Fruit fly (Drosophila melanogaster) whole organism, embryonic: ENCODE data around the gene CG3448.
A peak's percentile ranks its signal among the peaks of the same experiment; 100 is the strongest.

Source experiments
- Abd-B ChIP-seq: fragments of 200-800 bp; sonication (Bioruptor generic); optimal IDR thresholded peaks from 2 replicates; lab custom pipeline; 2018; ENCODE audit warnings: missing biosample characterization, mild to moderate bottlenecking, missing genetic modification characterization, moderate library complexity
- CG10543 ChIP-seq: fragments of 200-800 bp; sonication (Bioruptor generic); optimal IDR thresholded peaks from 3 replicates; lab custom pipeline; 2017; ENCODE audit warnings: missing biosample characterization, mild to moderate bottlenecking, missing genetic modification characterization, moderate library complexity
- CG15269 ChIP-seq: fragments of 200-800 bp; sonication (Bioruptor generic); optimal IDR thresholded peaks from 2 replicates; lab custom pipeline; 2018; ENCODE audit warnings: missing biosample characterization, mild to moderate bottlenecking, missing genetic modification characterization, moderate library complexity
- CG15514 ChIP-seq: fragments of 200-800 bp; sonication (Bioruptor generic); optimal IDR thresholded peaks from 3 replicates; lab custom pipeline; 2017; ENCODE audit warnings: missing biosample characterization, missing genetic modification characterization, mild to moderate bottlenecking, moderate library complexity, missing genetic modification reagents
- CG16815 ChIP-seq: fragments of 200-800 bp; sonication (Bioruptor generic); optimal IDR thresholded peaks from 3 replicates; lab custom pipeline; 2017; ENCODE audit warnings: missing biosample characterization, mild to moderate bottlenecking, missing genetic modification characterization
- CG17328 ChIP-seq: fragments of 200-800 bp; sonication (Bioruptor generic); IDR thresholded peaks from 2 replicates; pipeline ENCODE4 v1.3.6; 2022; ENCODE audit warnings: missing biosample characterization, missing genetic modification characterization
- CG17359 ChIP-seq: fragments of 200-800 bp; sonication (Bioruptor generic); optimal IDR thresholded peaks from 3 replicates; lab custom pipeline; 2018; ENCODE audit warnings: missing biosample characterization, mild to moderate bottlenecking, missing genetic modification characterization, moderate library complexity
- CG18011 ChIP-seq: fragments of 200-800 bp; sonication (Bioruptor generic); optimal IDR thresholded peaks from 2 replicates; lab custom pipeline; 2017; ENCODE audit warnings: missing biosample characterization, missing genetic modification characterization, mild to moderate bottlenecking, moderate library complexity, missing genotype
- CG18764 ChIP-seq: fragments of 200-800 bp; sonication (Bioruptor generic); optimal IDR thresholded peaks from 3 replicates; lab custom pipeline; 2016; ENCODE audit warnings: missing biosample characterization, missing genetic modification characterization
- CG2120 ChIP-seq: fragments of 200-800 bp; sonication (Bioruptor generic); optimal IDR thresholded peaks from 3 replicates; lab custom pipeline; 2016; ENCODE audit warnings: missing biosample characterization, missing genetic modification characterization
- CG2129 ChIP-seq: fragments of 200-800 bp; sonication (Bioruptor generic); IDR thresholded peaks from 2 replicates; pipeline ENCODE4 v1.3.6; 2022; ENCODE audit warnings: missing biosample characterization, missing genetic modification characterization; ENCODE audit not compliant: partially characterized antibody
- CG2678 ChIP-seq: fragments of 200-800 bp; sonication (Bioruptor generic); optimal IDR thresholded peaks from 3 replicates; lab custom pipeline; 2019; ENCODE audit warnings: missing biosample characterization, mild to moderate bottlenecking, missing genetic modification characterization, moderate library complexity
- CG2889 ChIP-seq: fragments of 200-800 bp; sonication (Bioruptor generic); IDR thresholded peaks from 3 replicates; pipeline ENCODE4 v1.3.6; 2022; ENCODE audit warnings: missing biosample characterization, missing genetic modification characterization
- CG3065 ChIP-seq: fragments of 200-800 bp; sonication (Bioruptor generic); optimal IDR thresholded peaks from 2 replicates; lab custom pipeline; 2016; ENCODE audit warnings: missing biosample characterization, missing genetic modification characterization
- CG31224 ChIP-seq: fragments of 200-800 bp; sonication (Bioruptor generic); IDR thresholded peaks from 2 replicates; pipeline ENCODE4 v1.3.6; 2022; ENCODE audit warnings: missing biosample characterization, missing genetic modification characterization
- CG32767 ChIP-seq: fragments of 200-800 bp; sonication (Bioruptor generic); IDR thresholded peaks from 2 replicates; pipeline ENCODE4 v1.3.6; 2022; ENCODE audit warnings: missing biosample characterization, missing genetic modification characterization
- CG3726 ChIP-seq: fragments of 200-800 bp; sonication (Bioruptor generic); IDR thresholded peaks from 3 replicates; pipeline ENCODE4, ENCODE4 v1.3.6; 2022; ENCODE audit warnings: missing biosample characterization, missing genetic modification characterization
- CG3838 ChIP-seq: fragments of 200-800 bp; sonication (Bioruptor generic); optimal IDR thresholded peaks from 3 replicates; lab custom pipeline; 2016; ENCODE audit warnings: missing biosample characterization, missing genetic modification characterization
- CG6175 ChIP-seq: fragments of 200-800 bp; sonication (Bioruptor generic); IDR thresholded peaks from 3 replicates; pipeline ENCODE4 v1.3.6; 2022; ENCODE audit warnings: missing biosample characterization, missing genetic modification characterization
- CG6813 ChIP-seq: fragments of 200-800 bp; sonication (Bioruptor generic); optimal IDR thresholded peaks from 2 replicates; lab custom pipeline; 2017; ENCODE audit warnings: missing biosample characterization, missing genetic modification characterization, mild to moderate bottlenecking, moderate library complexity, missing genetic modification reagents
- CG8281 ChIP-seq: fragments of 200-800 bp; sonication (Bioruptor generic); optimal IDR thresholded peaks from 2 replicates; lab custom pipeline; 2018; ENCODE audit warnings: missing biosample characterization, mild to moderate bottlenecking, missing genetic modification characterization, moderate library complexity
- CG8478 ChIP-seq: fragments of >200 bp; optimal IDR thresholded peaks from 2 replicates; lab custom pipeline; 2018
- CG9817 ChIP-seq: fragments of 200-800 bp; sonication (Bioruptor generic); optimal IDR thresholded peaks from 2 replicates; lab custom pipeline; 2018; ENCODE audit warnings: missing biosample characterization, mild to moderate bottlenecking, missing genetic modification characterization, moderate library complexity
- E2f2 ChIP-seq: fragments of 200-800 bp; sonication (Bioruptor generic); IDR thresholded peaks from 2 replicates; pipeline ENCODE4 v1.3.6; 2022; ENCODE audit warnings: missing biosample characterization, missing genetic modification characterization
- Mrtf ChIP-seq: fragments of 200-800 bp; sonication (Bioruptor generic); IDR thresholded peaks from 3 replicates; pipeline ENCODE4 v1.3.6; 2022; ENCODE audit warnings: missing biosample characterization, missing genetic modification characterization
- Pdp1 ChIP-seq, 2 experiments: fragments of 200-800 bp; sonication (Bioruptor generic); optimal IDR thresholded peaks; 3 replicates each; lab custom pipeline; 2016; ENCODE audit warnings: missing biosample characterization in 2 of 2, missing genetic modification characterization in 2 of 2, mild to moderate bottlenecking in 1 of 2, moderate library complexity in 1 of 2
- Side ChIP-seq: fragments of 200-800 bp; sonication (Bioruptor generic); optimal IDR thresholded peaks from 2 replicates; lab custom pipeline; 2016; ENCODE audit warnings: missing biosample characterization, missing genetic modification characterization
- Sox100B ChIP-seq: fragments of 200-800 bp; sonication (Bioruptor generic); optimal IDR thresholded peaks from 3 replicates; lab custom pipeline; 2018; ENCODE audit warnings: missing biosample characterization, mild to moderate bottlenecking, missing genetic modification characterization
- abd-A ChIP-seq: fragments of 200-800 bp; sonication (Bioruptor generic); optimal IDR thresholded peaks from 3 replicates; lab custom pipeline; 2019; ENCODE audit warnings: missing biosample characterization, mild to moderate bottlenecking, missing genetic modification characterization, moderate library complexity
- aop ChIP-seq: fragments of 200-800 bp; sonication (Bioruptor generic); IDR thresholded peaks from 2 replicates; pipeline ENCODE4 v1.3.6; 2022; ENCODE audit warnings: missing biosample characterization, missing genetic modification characterization
- bbx ChIP-seq: fragments of 200-800 bp; sonication (Bioruptor generic); IDR thresholded peaks from 2 replicates; pipeline ENCODE4 v1.3.6; 2022; ENCODE audit warnings: missing biosample characterization, missing genetic modification characterization; ENCODE audit not compliant: partially characterized antibody
- bcd ChIP-seq: fragments of 200-800 bp; sonication (Bioruptor generic); optimal IDR thresholded peaks from 2 replicates; lab custom pipeline; 2017; ENCODE audit warnings: missing biosample characterization, mild to moderate bottlenecking, missing genetic modification characterization
- br ChIP-seq: fragments of >200 bp; optimal IDR thresholded peaks from 2 replicates; lab custom pipeline; 2017
- chif ChIP-seq, 2 experiments: fragments of 200-800 bp; sonication (Bioruptor generic); optimal IDR thresholded peaks; 3 replicates each; lab custom pipeline; 2016; ENCODE audit warnings: missing biosample characterization in 2 of 2, missing genetic modification characterization in 2 of 2
- chinmo ChIP-seq: fragments of 200-800 bp; sonication (Bioruptor generic); IDR thresholded peaks from 4 replicates; pipeline ENCODE4 v1.3.6; 2022; ENCODE audit warnings: missing biosample characterization, missing genetic modification characterization; ENCODE audit not compliant: partially characterized antibody
- cwo ChIP-seq: fragments of 200-800 bp; sonication (Bioruptor generic); optimal IDR thresholded peaks from 3 replicates; lab custom pipeline; 2017; ENCODE audit warnings: missing biosample characterization, missing genetic modification characterization, mild to moderate bottlenecking, moderate library complexity, missing genetic modification reagents
- dm ChIP-seq: fragments of 200-800 bp; sonication (Bioruptor generic); optimal IDR thresholded peaks from 3 replicates; lab custom pipeline; 2016; ENCODE audit warnings: missing biosample characterization, missing genetic modification characterization
- dysf ChIP-seq: fragments of 200-800 bp; sonication (Bioruptor generic); IDR thresholded peaks from 3 replicates; pipeline ENCODE4 v1.3.6; 2022; ENCODE audit warnings: missing biosample characterization, missing genetic modification characterization
- exex ChIP-seq: fragments of 200-800 bp; sonication (Bioruptor generic); optimal IDR thresholded peaks from 4 replicates; lab custom pipeline; 2018; ENCODE audit warnings: missing biosample characterization, mild to moderate bottlenecking, missing genetic modification characterization, moderate library complexity
- fru ChIP-seq: fragments of >200 bp; optimal IDR thresholded peaks from 2 replicates; lab custom pipeline; 2017
- gfzf ChIP-seq: fragments of 200-800 bp; sonication (Bioruptor generic); optimal IDR thresholded peaks from 2 replicates; lab custom pipeline; 2016; ENCODE audit warnings: missing biosample characterization, mild to moderate bottlenecking, missing genetic modification characterization, moderate library complexity
- grn ChIP-seq: fragments of 200-800 bp; sonication (Bioruptor generic); optimal IDR thresholded peaks from 3 replicates; lab custom pipeline; 2017; ENCODE audit warnings: missing biosample characterization, missing genetic modification characterization
- gro ChIP-seq: fragments of 200-800 bp; sonication (Bioruptor generic); optimal IDR thresholded peaks from 2 replicates; lab custom pipeline; 2016; ENCODE audit warnings: missing biosample characterization, missing genetic modification characterization
- mam ChIP-seq: fragments of 200-800 bp; sonication (Bioruptor generic); optimal IDR thresholded peaks from 3 replicates; lab custom pipeline; 2016; ENCODE audit warnings: missing biosample characterization, missing genetic modification characterization
- pho ChIP-seq: fragments of 200-800 bp; sonication (Bioruptor generic); optimal IDR thresholded peaks from 2 replicates; lab custom pipeline; 2016; ENCODE audit warnings: missing biosample characterization, missing genetic modification characterization
- phol ChIP-seq: fragments of 200-800 bp; sonication (Bioruptor generic); optimal IDR thresholded peaks from 3 replicates; lab custom pipeline; 2018; ENCODE audit warnings: missing biosample characterization, mild to moderate bottlenecking, missing genetic modification characterization, moderate library complexity
- pzg ChIP-seq: fragments of 200-800 bp; sonication (Bioruptor generic); optimal IDR thresholded peaks from 3 replicates; lab custom pipeline; 2018; ENCODE audit warnings: missing biosample characterization, mild to moderate bottlenecking, missing genetic modification characterization, moderate library complexity
- sim ChIP-seq: fragments of 200-800 bp; sonication (Bioruptor generic); IDR thresholded peaks from 2 replicates; pipeline ENCODE4 v1.3.6; 2022; ENCODE audit warnings: missing biosample characterization, missing genetic modification characterization
- sob ChIP-seq: fragments of 200-800 bp; sonication (Bioruptor generic); IDR thresholded peaks from 2 replicates; pipeline ENCODE4 v1.3.6; 2022; ENCODE audit warnings: missing biosample characterization, missing genetic modification characterization
- stwl ChIP-seq: fragments of 200-800 bp; sonication (Bioruptor generic); optimal IDR thresholded peaks from 3 replicates; lab custom pipeline; 2018; ENCODE audit warnings: missing biosample characterization, mild to moderate bottlenecking, missing genetic modification characterization, moderate library complexity
- sug ChIP-seq: fragments of 200-800 bp; optimal IDR thresholded peaks from 2 replicates; lab custom pipeline; 2019; ENCODE audit warnings: missing biosample characterization, mild to moderate bottlenecking, missing genetic modification characterization, moderate library complexity

Gene CG3448

dm6 chr3L:9455819-9456388 is 4.5 kb upstream of the CG3448 start, which contains the start of the genes phol and CG3552 (continued):
- TF ChIP-seq Sox100B (no peak), CG8281 (tag; lab: Kevin White, UChicago) (no peak), CG2129 (GFP tag; lab: Robert Waterston, UW) (no peak), aop (GFP tag; lab: Robert Waterston, UW) (no peak), CG3065 (no peak), phol (tag; lab: Kevin White, UChicago) (peak; percentile 87), chinmo (GFP tag; lab: Robert Waterston, UW) (0 out of 4 replicates have a peak, but pooled peaks have one; percentile 36), pho (no peak), CG10543 (peak; percentile 45), br (no peak), CG18764 (GFP tag; lab: Kevin White, UChicago) (no peak), chif (GFP tag; optimal IDR thresholded peaks at IDR 0.05; lab: Kevin White, UChicago) (no peak), CG15269 (tag; lab: Kevin White, UChicago) (no peak), sim (GFP tag; lab: Robert Waterston, UW) (no peak), CG3726 (GFP tag; lab: Robert Waterston, UW) (no peak), CG2889 (no peak), Abd-B (GFP tag; lab: Kevin White, UChicago) (peak; percentile 18), CG6813 (GFP tag; lab: Kevin White, UChicago) (no peak), bcd (GFP tag; lab: Kevin White, UChicago) (peak; percentile 24), CG2678 (peak; percentile 2), CG2120 (GFP tag; lab: Kevin White, UChicago) (peak; percentile 40), sug (tag; lab: Kevin White, UChicago) (peak; percentile 29), CG15514 (GFP tag; lab: Kevin White, UChicago) (peak; percentile 54), sob (GFP tag; lab: Robert Waterston, UW) (0 out of 2 replicates have a peak, but pooled peaks have one; percentile 6), Side (GFP tag; lab: Kevin White, UChicago) (no peak), CG32767 (GFP tag; lab: Robert Waterston, UW) (peak; percentile 78), pzg (GFP tag; lab: Kevin White, UChicago) (peak; percentile 57), abd-A (peak; percentile 61), dm (GFP tag; lab: Kevin White, UChicago) (peak; percentile 68)
- TF ChIP-seq, all 482 proteins: peak for 115

- TF ChIP-seq E2f2 (GFP tag; lab: Robert Waterston, UW) (no peak), CG31224 (GFP tag; lab: Robert Waterston, UW) (no peak), fru (lab: Kevin White, UChicago) (no peak), CG17359 (no peak), CG6175 (GFP tag; lab: Robert Waterston, UW) (no peak), CG18011 (no peak), CG9817 (tag; lab: Kevin White, UChicago) (no peak), cwo (GFP tag; lab: Kevin White, UChicago) (peak; percentile 63), CG16815 (no peak), gro (GFP tag; lab: Kevin White, UChicago) (peak; percentile 5), grn (GFP tag; lab: Kevin White, UChicago) (peak; percentile 94), gfzf (no peak), CG3838 (GFP tag; lab: Kevin White, UChicago) (no peak), exex (tag; lab: Kevin White, UChicago) (peak; percentile 88), mam (no peak), bbx (GFP tag; lab: Robert Waterston, UW) (0 out of 2 replicates have a peak, but pooled peaks have one; percentile 31), Pdp1 (GFP tag; optimal IDR thresholded peaks at IDR 0.05; lab: Kevin White, UChicago) (peak in 1 of 2 experiments; percentile 28), CG17328 (GFP tag; lab: Robert Waterston, UW) (no peak), dysf (GFP tag; lab: Robert Waterston, UW) (0 out of 3 replicates have a peak, but pooled peaks have one; percentile 16), Mrtf (GFP tag; lab: Robert Waterston, UW) (no peak), stwl (tag; lab: Kevin White, UChicago) (no peak), sug (tag; lab: Kevin White, UChicago) (peak; percentile 77), CG8478 (lab: Kevin White, UChicago) (no peak)
Observed at dm6 chr3L:9452422-9452821, 1.1 kb upstream of the CG3448 start.
